Fruit fly (Drosophila melanogaster): ENCODE measurements around the gene Alp12.

Alp12 gene

dm6 chr2L:19426330-19426781 lies 2.5 kb downstream of the Alp12 start, which contains the start of gene Pax (continued):
- TF ChIP-seq inv (GFP tag; IDR thresholded peaks at IDR 0.05; ENCODE audit: partially characterized antibody) (peak; percentile 93), CG15073 (GFP tag; optimal IDR thresholded peaks at IDR 0.05) (no peak), CG31365 (tag; optimal IDR thresholded peaks at IDR 0.05) (peak; percentile 75), ewg (GFP tag; optimal IDR thresholded peaks at IDR 0.05) (peak; percentile 83), CG4730 (GFP tag; IDR thresholded peaks at IDR 0.05) (no peak), odd (GFP tag; optimal IDR thresholded peaks at IDR 0.05) (no peak), CG32772 (GFP tag; IDR thresholded peaks at IDR 0.05) (peak; percentile 75), nom (GFP tag; optimal IDR thresholded peaks at IDR 0.05) (peak; percentile 91), sima (GFP tag; optimal IDR thresholded peaks at IDR 0.05) (no peak), CG7745 (tag; optimal IDR thresholded peaks at IDR 0.05) (no peak), CG1603 (tag; optimal IDR thresholded peaks at IDR 0.05) (peak; percentile 67), Sin3A (optimal IDR thresholded peaks at IDR 0.05) (peak; percentile 34), ttk (GFP tag; IDR thresholded peaks at IDR 0.05) (no peak), CG10267 (tag; optimal IDR thresholded peaks at IDR 0.05) (peak; percentile 1), CG18619 (GFP tag; optimal IDR thresholded peaks at IDR 0.05) (no peak), CG17186 (GFP tag; optimal IDR thresholded peaks at IDR 0.05) (peak; percentile 27), gt (GFP tag; IDR thresholded peaks at IDR 0.05) (no peak), CG14860 (GFP tag; IDR thresholded peaks at IDR 0.05; ENCODE audit: partially characterized antibody) (peak; percentile 85), CG1602 (GFP tag; optimal IDR thresholded peaks at IDR 0.05) (no peak), fd64A (GFP tag; optimal IDR thresholded peaks at IDR 0.05) (no peak), CG12299 (tag; optimal IDR thresholded peaks at IDR 0.05) (no peak), CG30020 (tag; optimal IDR thresholded peaks at IDR 0.05) (no peak), D19B (GFP tag; optimal IDR thresholded peaks at IDR 0.05) (no peak), CG7786 (GFP tag; optimal IDR thresholded peaks at IDR 0.05) (no peak), CG14667 (GFP tag; IDR thresholded peaks at IDR 0.05) (no peak), abd-A (tag; optimal IDR thresholded peaks at IDR 0.05) (peak; percentile 84), nerfin-2 (GFP tag; IDR thresholded peaks at IDR 0.05; ENCODE audit: partially characterized antibody) (peak; percentile 96), CG33557 (GFP tag; optimal IDR thresholded peaks at IDR 0.05) (no peak), zen2 (GFP tag; IDR thresholded peaks at IDR 0.05; ENCODE audit: partially characterized antibody) (peak; percentile 94), Tbp (GFP tag; optimal IDR thresholded peaks at IDR 0.05) (no peak), CG12155 (GFP tag; optimal IDR thresholded peaks at IDR 0.05) (no peak), Sry-β (GFP tag; optimal IDR thresholded peaks at IDR 0.05) (no peak), CG15514 (GFP tag; optimal IDR thresholded peaks at IDR 0.05) (peak; percentile 64), Bdp1 (GFP tag; optimal IDR thresholded peaks at IDR 0.05) (no peak), hb (GFP tag; IDR thresholded peaks at IDR 0.05; ENCODE audit: partially characterized antibody) (peak; percentile 89), mld (GFP tag; IDR thresholded peaks at IDR 0.05; ENCODE audit: partially characterized antibody) (peak; percentile 81), row (GFP tag; IDR thresholded peaks at IDR 0.05) (0 out of 3 replicates have a peak, but pooled peaks have one; percentile 15), Jarid2 (GFP tag; optimal IDR thresholded peaks at IDR 0.05) (no peak), Hmx (GFP tag; optimal IDR thresholded peaks at IDR 0.05) (no peak), HmgZ (tag; optimal IDR thresholded peaks at IDR 0.05) (peak; percentile 44), ssp (GFP tag; IDR thresholded peaks at IDR 0.05) (no peak), CG15269 (tag; optimal IDR thresholded peaks at IDR 0.05) (no peak), ind (GFP tag; optimal IDR thresholded peaks at IDR 0.05) (no peak), schlank (tag; optimal IDR thresholded peaks at IDR 0.05) (no peak), kni (GFP tag; optimal IDR thresholded peaks at IDR 0.05) (peak; percentile 37), Opbp (GFP tag; IDR thresholded peaks at IDR 0.05; ENCODE audit: partially characterized antibody) (peak; percentile 92), Oaz (GFP tag; IDR thresholded peaks at IDR 0.05) (no peak), CG34224 (GFP tag; IDR thresholded peaks at IDR 0.05; ENCODE audit: partially characterized antibody) (peak; percentile 92), CG16779 (GFP tag; IDR thresholded peaks at IDR 0.05) (no peak), vvl (GFP tag; IDR thresholded peaks at IDR 0.05) (peak; percentile 15; the same call in 1 of the 2 replicates)

Data from whole organism, embryonic.